Worm (Caenorhabditis elegans): ENCODE data around the gene F55F3.4.

F55F3.4 gene

ce11 chrX:13768562-13768961 lies 16.8 kb upstream of the F55F3.4 start (continued):
- TF ChIP-seq C04F5.9 (tag; optimal IDR thresholded peaks at IDR 0.05) (no peak), hlh-17 (GFP tag; optimal IDR thresholded peaks at IDR 0.05; ENCODE audit: borderline replicate concordance) (no peak), nhr-28 (tag; optimal IDR thresholded peaks at IDR 0.05) (no peak), mef-2 (tag; optimal IDR thresholded peaks at IDR 0.05) (peak; percentile 33), tbx-2 (tag; optimal IDR thresholded peaks at IDR 0.05) (peak; percentile 64), lin-39 (tag; optimal IDR thresholded peaks at IDR 0.05) (no peak), unc-86 (tag; optimal IDR thresholded peaks at IDR 0.05) (peak; percentile 52), lsy-2 (tag; optimal IDR thresholded peaks at IDR 0.05) (peak; percentile 14 to 61), ceh-90 (tag; optimal IDR thresholded peaks at IDR 0.05) (no peak), egl-13 (tag; optimal IDR thresholded peaks at IDR 0.05) (no peak), fkh-10 (GFP tag; optimal IDR thresholded peaks at IDR 0.05) (peak; percentile 88), rnt-1 (tag; optimal IDR thresholded peaks at IDR 0.05) (peak; percentile 18), aha-1 (tag; optimal IDR thresholded peaks at IDR 0.05) (no peak), lin-14 (GFP tag; optimal IDR thresholded peaks at IDR 0.05) (peak; percentile 93), dsc-1 (tag; optimal IDR thresholded peaks at IDR 0.05) (no peak), fos-1 (tag; optimal IDR thresholded peaks at IDR 0.05) (peak; percentile 7), nhr-71 (tag; optimal IDR thresholded peaks at IDR 0.05) (peak; percentile 73), tlp-1 (tag; optimal IDR thresholded peaks at IDR 0.05) (no peak), unc-30 (tag; optimal IDR thresholded peaks at IDR 0.05) (no peak), lin-13 (GFP tag; optimal IDR thresholded peaks at IDR 0.05) (peak; percentile 0), nhr-77 (tag; optimal IDR thresholded peaks at IDR 0.05) (no peak), nhr-11 (tag; optimal IDR thresholded peaks at IDR 0.05) (no peak), C16A3.4 (tag; optimal IDR thresholded peaks at IDR 0.05) (no peak), pag-3 (tag; optimal IDR thresholded peaks at IDR 0.05; ENCODE audit: borderline replicate concordance, insufficient read depth) (no peak), unc-98 (GFP tag; IDR thresholded peaks at IDR 0.05) (no peak), unc-62 (GFP tag; optimal IDR thresholded peaks at IDR 0.05) (no peak), nhr-90 (tag; optimal IDR thresholded peaks at IDR 0.05; ENCODE audit: poor library complexity) (no peak), lir-3 (tag; optimal IDR thresholded peaks at IDR 0.05; ENCODE audit: poor library complexity) (no peak), nhr-19 (GFP tag; conservative IDR thresholded peaks at IDR 0.05) (no peak), nhr-20 (tag; optimal IDR thresholded peaks at IDR 0.05) (peak; percentile 21), xbp-1 (tag; optimal IDR thresholded peaks at IDR 0.05) (peak; percentile 32), efl-1 (optimal IDR thresholded peaks at IDR 0.05) (peak; percentile 7 to 21), efl-1 (GFP tag; optimal IDR thresholded peaks at IDR 0.05 in 1 of 2) (no peak), snu-23 (GFP tag; optimal IDR thresholded peaks at IDR 0.05) (peak; percentile 16), hpl-2 (GFP tag; optimal IDR thresholded peaks at IDR 0.05) (no peak), lin-35 (GFP tag; optimal IDR thresholded peaks at IDR 0.05) (no peak), zag-1 (tag; optimal IDR thresholded peaks at IDR 0.05) (peak; percentile 63), sox-4 (tag; optimal IDR thresholded peaks at IDR 0.05) (no peak), zip-4 (GFP tag; optimal IDR thresholded peaks at IDR 0.05) (no peak), ets-5 (GFP tag; IDR thresholded peaks at IDR 0.05) (no peak), aly-2 (tag; optimal IDR thresholded peaks at IDR 0.05) (no peak), fkh-4 (tag; optimal IDR thresholded peaks at IDR 0.05; ENCODE audit: borderline replicate concordance) (no peak), pqm-1 (tag; optimal IDR thresholded peaks at IDR 0.05) (no peak), pax-3 (tag; optimal IDR thresholded peaks at IDR 0.05) (no peak), grh-1 (GFP tag; IDR thresholded peaks at IDR 0.05) (no peak), nhr-85 (tag) (no peak), egl-27 (tag; optimal IDR thresholded peaks at IDR 0.05) (peak in 1 of 2 experiments; percentile 4), ceh-82 (tag; optimal IDR thresholded peaks at IDR 0.05) (peak in 1 of 3 experiments; percentile 32), ces-1 (GFP tag; optimal IDR thresholded peaks at IDR 0.05) (peak; percentile 8), blmp-1 (tag; optimal IDR thresholded peaks at IDR 0.05) (peak; percentile 3), fkh-8 (tag; optimal IDR thresholded peaks at IDR 0.05) (peak; percentile 81), elt-2 (tag; optimal IDR thresholded peaks at IDR 0.05) (no peak), isw-1 (GFP tag; IDR thresholded peaks at IDR 0.05) (peak; percentile 19; the same call in 1 of the 2 replicates), irx-1 (tag; optimal IDR thresholded peaks at IDR 0.05) (no peak)
